Worm (Caenorhabditis elegans) whole organism, young adult: Measurements from ENCODE around the gene nhr-238.

Experiments
- F10E7.11 ChIP-seq: sonication (generic microtip); optimal IDR thresholded peaks from 2 replicates; lab custom pipeline; 2017; ENCODE audit warnings: mild to moderate bottlenecking, missing genetic modification characterization, moderate library complexity, missing compliant biosample characterization
- F37B4.10 ChIP-seq: fragments of 200-800 bp; sonication (Bioruptor generic); IDR thresholded peaks from 2 replicates; pipeline ENCODE4 v1.3.6; 2022; ENCODE audit warnings: missing genetic modification characterization, missing compliant biosample characterization
- Y95B8A.8 ChIP-seq: fragments of 200-800 bp; sonication (Bioruptor generic); IDR thresholded peaks from 2 replicates; pipeline ENCODE4 v1.3.6; 2022; ENCODE audit warnings: missing genetic modification reagents, missing genetic modification characterization, missing compliant biosample characterization
- attf-3 ChIP-seq: fragments of 200-800 bp; sonication (Bioruptor generic); conservative IDR thresholded peaks from 2 replicates; pipeline ENCODE4 v1.3.6; 2022; ENCODE audit warnings: missing genetic modification reagents, missing genetic modification characterization, missing compliant biosample characterization
- ccch-3 ChIP-seq: fragments of 200-800 bp; sonication (Bioruptor generic); optimal IDR thresholded peaks from 2 replicates; lab custom pipeline; 2018; ENCODE audit warnings: mild to moderate bottlenecking, missing genetic modification characterization, missing compliant biosample characterization
- die-1 ChIP-seq: sonication (generic microtip); optimal IDR thresholded peaks from 2 replicates; lab custom pipeline; 2016; ENCODE audit warnings: missing genotype, mild to moderate bottlenecking, missing genetic modification characterization, missing compliant biosample characterization
- lin-40 ChIP-seq: sonication (generic microtip); optimal IDR thresholded peaks from 2 replicates; lab custom pipeline; 2016; ENCODE audit warnings: missing genetic modification characterization, mild to moderate bottlenecking, missing compliant biosample characterization, missing genotype, missing genetic modification reagents
- madf-8 ChIP-seq: fragments of 200-800 bp; sonication (Bioruptor generic); conservative IDR thresholded peaks from 2 replicates; pipeline ENCODE4 v1.3.6; 2022; ENCODE audit warnings: missing genetic modification reagents, missing genetic modification characterization, missing compliant biosample characterization
- nfya-1 ChIP-seq: sonication (generic microtip); optimal IDR thresholded peaks from 2 replicates; lab custom pipeline; 2017; ENCODE audit warnings: antibody characterized with exemption, missing compliant biosample characterization, missing genetic modification characterization, borderline replicate concordance; ENCODE audit not compliant: insufficient read depth
- pha-4 ChIP-seq: fragments of 150-350 bp; sonication (generic microtip); optimal IDR thresholded peaks from 2 replicates; lab custom pipeline; 2014; ENCODE audit warnings: missing biosample characterization, missing genetic modification reagents, missing genetic modification characterization
- snpc-4 ChIP-seq, 5 experiments: fragments of 150-350 bp in 1 of 5; sonication (generic microtip) in 4 of 5; optimal IDR thresholded peaks; 2 replicates each; lab custom pipeline; 2014 to 2018; ENCODE audit warnings: missing genetic modification characterization in 5 of 5, missing biosample characterization in 3 of 5, antibody characterized with exemption in 2 of 5, mild to moderate bottlenecking in 2 of 5, missing compliant biosample characterization in 2 of 5, missing genotype in 2 of 5, moderate library complexity in 2 of 5, missing genetic modification reagents in 1 of 5
- unc-130 ChIP-seq: sonication (generic microtip); optimal IDR thresholded peaks from 2 replicates; lab custom pipeline; 2016; ENCODE audit warnings: missing genetic modification reagents, missing genetic modification characterization, missing compliant biosample characterization

- TF ChIP-seq lin-40: no peak
- no peak for TF ChIP-seq Y95B8A.8 (GFP tag; lab: Robert Waterston, UW)
- no peak for TF ChIP-seq unc-130 (GFP tag; lab: Kevin White, UChicago)
- TF ChIP-seq madf-8 (GFP tag; lab: Robert Waterston, UW): no peak
- TF ChIP-seq F37B4.10 (GFP tag; lab: Robert Waterston, UW): no peak
- TF ChIP-seq F10E7.11 (tag; lab: Kevin White, UChicago): no peak
- TF ChIP-seq pha-4 (tag; lab: Kevin White, UChicago): no peak
- TF ChIP-seq die-1 (tag; lab: Kevin White, UChicago): no peak
- no peak for TF ChIP-seq snpc-4 (GFP tag; optimal IDR thresholded peaks at IDR 0.05; lab: Kevin White, UChicago)
- TF ChIP-seq snpc-4 (tag; optimal IDR thresholded peaks at IDR 0.05; lab: Kevin White, UChicago): no peak
- TF ChIP-seq ccch-3 (GFP tag; lab: Kevin White, UChicago): no peak
- no peak for TF ChIP-seq nfya-1 (tag; lab: Kevin White, UChicago)
- TF ChIP-seq attf-3 (GFP tag; lab: Robert Waterston, UW): no peak
These were observed 46.0 kb downstream of the nhr-238 start for ce11 chrV:1583242-1583641.
